Fruit fly (Drosophila melanogaster) whole organism, pupa: ENCODE results near the gene Ipk2.

Experiments used
- CG34367 ChIP-seq: fragments of 200-800 bp; sonication (Bioruptor generic); optimal IDR thresholded peaks from 2 replicates; lab custom pipeline; 2018; ENCODE audit warnings: missing biosample characterization, mild to moderate bottlenecking, missing genetic modification characterization
- CG8301 ChIP-seq: fragments of 200-800 bp; sonication (Bioruptor generic); optimal IDR thresholded peaks from 2 replicates; lab custom pipeline; 2018; ENCODE audit warnings: missing biosample characterization, mild to moderate bottlenecking, missing genetic modification characterization
- D1 ChIP-seq: fragments of 200-800 bp; sonication (Bioruptor generic); optimal IDR thresholded peaks from 2 replicates; lab custom pipeline; 2018; ENCODE audit warnings: missing biosample characterization, mild to moderate bottlenecking, missing genetic modification characterization, moderate library complexity
- EcR ChIP-seq: fragments of 200-800 bp; sonication (Bioruptor generic); optimal IDR thresholded peaks from 3 replicates; lab custom pipeline; 2019; ENCODE audit warnings: missing biosample characterization, missing genetic modification characterization, mild to moderate bottlenecking, moderate library complexity, missing genetic modification reagents
- Ets98B ChIP-seq: fragments of 200-800 bp; sonication (Bioruptor generic); IDR thresholded peaks from 2 replicates; pipeline ENCODE4 v1.3.6; 2022; ENCODE audit warnings: missing biosample characterization, missing genetic modification characterization
- gl ChIP-seq: fragments of 200-800 bp; sonication (Bioruptor generic); optimal IDR thresholded peaks from 2 replicates; lab custom pipeline; 2018; ENCODE audit warnings: missing biosample characterization, mild to moderate bottlenecking, missing genetic modification characterization

DNA sequence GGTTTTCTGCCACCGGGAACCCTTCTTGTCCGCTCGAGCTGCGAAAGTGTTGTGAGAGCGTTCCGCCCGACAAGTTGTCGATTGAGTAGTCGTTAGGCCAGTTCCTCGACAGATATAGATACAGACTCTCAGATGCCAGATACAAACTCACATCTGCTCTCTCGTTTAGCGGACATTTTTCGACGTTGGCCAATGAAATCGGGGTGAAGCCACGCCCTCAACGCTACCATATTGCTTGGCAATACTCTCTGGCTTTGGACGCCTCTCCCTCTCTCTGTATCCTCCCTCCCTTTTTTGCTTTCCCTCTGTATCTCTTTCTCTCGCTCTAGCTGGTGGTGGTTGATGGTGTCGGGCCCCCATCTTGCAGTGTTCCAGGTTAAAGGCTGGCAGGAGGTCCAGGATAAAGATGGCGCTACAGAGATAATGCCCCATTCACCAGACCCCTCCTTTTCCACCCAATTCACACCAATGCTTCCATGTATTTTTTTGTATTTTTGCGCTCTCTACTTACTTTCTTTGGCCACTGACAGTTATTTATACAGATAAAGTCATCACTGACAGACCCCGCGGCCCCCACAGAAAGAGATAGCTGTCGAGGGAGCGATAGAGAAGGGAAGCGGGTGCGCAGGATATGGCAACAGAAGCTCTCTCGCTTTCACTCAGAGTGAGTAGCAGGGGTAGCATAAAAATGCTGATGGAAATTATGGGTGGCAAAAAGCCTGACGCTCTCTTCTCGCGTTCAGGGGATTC is 20.7 kb upstream of the Ipk2 start, which contains the start of gene Gsc:
- TF ChIP-seq gl (tag; lab: Kevin White, UChicago) (no peak), CG34367 (no peak), EcR (GFP tag; lab: Kevin White, UChicago) (no peak), Ets98B (GFP tag; lab: Robert Waterston, UW) (no peak), D1 (tag; lab: Kevin White, UChicago) (no peak), CG8301 (tag; lab: Kevin White, UChicago) (no peak)
